Worm (Caenorhabditis elegans) whole organism, early embryonic: Measurements from ENCODE around the gene ugt-60.

ENCODE experiments used
- B0310.2 ChIP-seq: sonication (generic microtip); optimal IDR thresholded peaks from 2 replicates; lab custom pipeline; 2016; ENCODE audit warnings: mild to moderate bottlenecking, missing genetic modification characterization, missing compliant biosample characterization
- F13C5.2 ChIP-seq: sonication (generic microtip); optimal IDR thresholded peaks from 2 replicates; lab custom pipeline; 2017; ENCODE audit warnings: mild to moderate bottlenecking, missing genetic modification characterization, inconsistent platforms, missing compliant biosample characterization
- aly-1 ChIP-seq: sonication (generic microtip); optimal IDR thresholded peaks from 2 replicates; lab custom pipeline; 2016; ENCODE audit warnings: missing genetic modification characterization, missing compliant biosample characterization
- ama-1 ChIP-seq: fragments of 150-350 bp; optimal IDR thresholded peaks from 2 replicates; lab custom pipeline; 2014
- hmg-4 ChIP-seq: fragments of 200-800 bp; sonication (Bioruptor generic); optimal IDR thresholded peaks from 2 replicates; lab custom pipeline; 2018; ENCODE audit warnings: mild to moderate bottlenecking, missing genetic modification characterization, missing compliant biosample characterization
- hnd-1 ChIP-seq: sonication (generic microtip); optimal IDR thresholded peaks from 2 replicates; lab custom pipeline; 2016; ENCODE audit warnings: missing genetic modification characterization, missing compliant biosample characterization
- tbx-11 ChIP-seq: fragments of 200-800 bp; sonication (Bioruptor generic); IDR thresholded peaks from 2 replicates; pipeline ENCODE4 v1.3.6; 2022; ENCODE audit warnings: missing genetic modification characterization, missing compliant biosample characterization
- tra-4 ChIP-seq: sonication (generic microtip); optimal IDR thresholded peaks from 2 replicates; lab custom pipeline; 2017; ENCODE audit warnings: missing genetic modification characterization, missing compliant biosample characterization

DNA sequence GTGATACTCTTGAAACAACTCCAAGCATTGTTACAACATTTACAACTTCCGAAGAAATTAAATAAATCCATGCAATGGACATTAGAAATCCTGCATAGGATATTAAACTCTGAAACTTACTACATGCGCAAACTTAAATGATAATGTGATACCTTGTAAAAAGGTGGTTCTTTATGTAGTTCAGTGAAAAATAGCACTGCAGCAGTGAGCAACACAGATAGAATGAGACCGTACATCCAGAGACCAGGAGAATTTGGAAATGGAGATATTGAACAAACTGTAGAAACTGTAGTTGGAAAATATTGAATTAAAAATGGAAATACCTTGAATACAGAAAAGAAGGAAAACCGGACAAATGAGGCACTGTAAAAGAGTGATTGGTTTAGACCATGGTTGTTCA lies 32.3 kb upstream of the ugt-60 start:
- TF ChIP-seq hnd-1 (tag; lab: Kevin White, UChicago) (no peak), F13C5.2 (tag; lab: Kevin White, UChicago) (no peak), tra-4 (tag; lab: Kevin White, UChicago) (no peak), aly-1 (tag; lab: Kevin White, UChicago) (no peak), B0310.2 (no peak), ama-1 (no peak), hmg-4 (GFP tag; lab: Kevin White, UChicago) (no peak), tbx-11 (no peak)
